Worm (Caenorhabditis elegans) whole organism, L2 larva: Measurements from ENCODE around the gene pdcd-2.

ENCODE experiments used
- C34F6.9 ChIP-seq: fragments of 150-350 bp; optimal IDR thresholded peaks from 2 replicates; lab custom pipeline; 2014; ENCODE audit warnings: missing biosample characterization, missing genetic modification characterization
- blmp-1 ChIP-seq: sonication (generic microtip); optimal IDR thresholded peaks from 2 replicates; lab custom pipeline; 2017; ENCODE audit warnings: missing genetic modification characterization, mild to moderate bottlenecking, missing compliant biosample characterization, antibody characterized with exemption, moderate library complexity; ENCODE audit not compliant: insufficient read depth
- ceh-82 ChIP-seq: fragments of 150-350 bp; optimal IDR thresholded peaks from 2 replicates; lab custom pipeline; 2014; ENCODE audit warnings: missing biosample characterization, missing genetic modification characterization
- egl-27 ChIP-seq: sonication (generic microtip); optimal IDR thresholded peaks from 3 replicates; lab custom pipeline; 2017; ENCODE audit warnings: missing biosample characterization, missing genetic modification reagents, missing genetic modification characterization
- fos-1 ChIP-seq: fragments of 150-350 bp; optimal IDR thresholded peaks from 2 replicates; lab custom pipeline; 2014; ENCODE audit warnings: missing biosample characterization, missing genetic modification characterization
- lsy-2 ChIP-seq, 2 experiments: fragments of 150-350 bp in 1 of 2; sonication (generic microtip) in 1 of 2; optimal IDR thresholded peaks; 2 replicates each; lab custom pipeline; 2014 to 2017; ENCODE audit warnings: missing biosample characterization in 2 of 2, missing genetic modification characterization in 2 of 2
- nhr-12 ChIP-seq: fragments of 150-350 bp; optimal IDR thresholded peaks from 2 replicates; lab custom pipeline; 2014; ENCODE audit warnings: missing biosample characterization, missing genetic modification characterization
- unc-39 ChIP-seq: fragments of 150-350 bp; optimal IDR thresholded peaks from 2 replicates; lab custom pipeline; 2014; ENCODE audit warnings: missing biosample characterization, missing genetic modification characterization
- unc-62 ChIP-seq: fragments of 150-350 bp; optimal IDR thresholded peaks from 2 replicates; lab custom pipeline; 2014; ENCODE audit warnings: missing biosample characterization, missing genetic modification reagents, missing genetic modification characterization
- zag-1 ChIP-seq: fragments of 150-350 bp; optimal IDR thresholded peaks from 2 replicates; lab custom pipeline; 2014; ENCODE audit warnings: missing biosample characterization, missing genetic modification characterization

DNA sequence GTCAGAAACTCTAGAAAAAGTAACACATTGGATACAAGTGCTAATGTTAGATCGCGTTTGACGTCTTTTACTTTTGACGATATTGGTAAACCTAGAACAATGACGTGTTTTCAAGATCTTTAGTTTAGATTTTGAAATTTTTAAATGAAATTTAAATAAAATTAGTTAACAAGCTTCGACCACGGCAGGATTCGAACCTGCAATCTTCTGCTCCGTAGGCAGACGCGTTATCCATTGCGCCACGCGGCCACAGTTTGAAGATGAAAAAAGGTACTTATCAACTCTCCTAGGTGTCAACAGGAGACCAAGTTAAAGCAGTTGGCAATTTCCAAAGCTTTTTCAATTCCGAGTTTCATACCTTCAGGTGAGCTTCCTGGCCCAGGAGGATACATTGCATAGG is 31.5 kb upstream of the pdcd-2 start:
- TF ChIP-seq nhr-12 (no peak), ceh-82 (tag; lab: Kevin White, UChicago) (no peak), unc-62 (no peak), fos-1 (peak; percentile 40), lsy-2 (tag; optimal IDR thresholded peaks at IDR 0.05; lab: Kevin White, UChicago) (peak in 1 of 2 experiments; percentile 25), unc-39 (tag; lab: Kevin White, UChicago) (no peak), blmp-1 (tag; lab: Kevin White, UChicago) (no peak), C34F6.9 (tag; lab: Kevin White, UChicago) (peak; percentile 8), egl-27 (tag; lab: Kevin White, UChicago) (no peak), zag-1 (tag; lab: Kevin White, UChicago) (no peak)
